Worm (Caenorhabditis elegans): ENCODE results near the gene Y25C1A.13.

ce11 chrII:3151615-3152014, 40.6 kb upstream of the Y25C1A.13 start, which contains the start of the genes T10D4.14 and T10D4.19:
- no peak for TF ChIP-seq R02D3.7 (tag; optimal IDR thresholded peaks at IDR 0.05)
- no peak for TF ChIP-seq nhr-12 (tag; optimal IDR thresholded peaks at IDR 0.05)
- TF ChIP-seq blmp-1 (tag; optimal IDR thresholded peaks at IDR 0.05; ENCODE audit: insufficient read depth), result no peak
- no peak for TF ChIP-seq mdl-1 (tag; optimal IDR thresholded peaks at IDR 0.05)
- TF ChIP-seq skn-1 (tag; optimal IDR thresholded peaks at IDR 0.05), result no peak
- TF ChIP-seq mab-5 (tag; optimal IDR thresholded peaks at IDR 0.05), result no peak
- no peak for TF ChIP-seq snpc-4 (tag; optimal IDR thresholded peaks at IDR 0.05)
- no peak for TF ChIP-seq nhr-77 (tag; optimal IDR thresholded peaks at IDR 0.05)
- TF ChIP-seq ceh-16 (tag; optimal IDR thresholded peaks at IDR 0.05), result no peak

Measured in whole organism, L2 larva.